Worm (Caenorhabditis elegans) whole organism, L3 larva: ENCODE data around the gene acds-10.

Experiments
- ZK546.5 ChIP-seq: sonication (generic microtip); optimal IDR thresholded peaks from 2 replicates; lab custom pipeline; 2017; ENCODE audit warnings: missing biosample characterization, missing genetic modification characterization
- aly-2 ChIP-seq: fragments of 150-350 bp; optimal IDR thresholded peaks from 2 replicates; lab custom pipeline; 2014; ENCODE audit warnings: missing biosample characterization, missing genetic modification characterization
- ama-1 ChIP-seq: fragments of 150-350 bp; optimal IDR thresholded peaks from 2 replicates; lab custom pipeline; 2018
- ceh-16 ChIP-seq: sonication (generic microtip); optimal IDR thresholded peaks from 2 replicates; lab custom pipeline; 2017; ENCODE audit warnings: missing biosample characterization, missing genetic modification characterization
- ceh-28 ChIP-seq: fragments of 150-350 bp; optimal IDR thresholded peaks from 2 replicates; lab custom pipeline; 2014; ENCODE audit warnings: missing biosample characterization, missing genetic modification reagents, missing genetic modification characterization
- ceh-82 ChIP-seq: fragments of 150-350 bp; optimal IDR thresholded peaks from 2 replicates; lab custom pipeline; 2014; ENCODE audit warnings: missing biosample characterization, missing genetic modification characterization
- ceh-9 ChIP-seq: sonication (generic microtip); optimal IDR thresholded peaks from 2 replicates; lab custom pipeline; 2018; ENCODE audit warnings: missing biosample characterization, missing genetic modification characterization
- daf-12 ChIP-seq: fragments of 150-350 bp; optimal IDR thresholded peaks from 2 replicates; lab custom pipeline; 2014; ENCODE audit warnings: missing biosample characterization, missing genetic modification reagents, missing genetic modification characterization
- egl-27 ChIP-seq: sonication (generic microtip); optimal IDR thresholded peaks from 4 replicates; lab custom pipeline; 2017; ENCODE audit warnings: missing biosample characterization, missing genetic modification reagents, missing genetic modification characterization
- egl-5 ChIP-seq: fragments of 150-350 bp; optimal IDR thresholded peaks from 2 replicates; lab custom pipeline; 2017; ENCODE audit warnings: missing biosample characterization, missing genetic modification reagents, missing genetic modification characterization, inconsistent platforms
- elt-1 ChIP-seq: fragments of 150-350 bp; optimal IDR thresholded peaks from 2 replicates; lab custom pipeline; 2014; ENCODE audit warnings: missing biosample characterization, missing genetic modification characterization
- elt-2 ChIP-seq: sonication (generic microtip); optimal IDR thresholded peaks from 2 replicates; lab custom pipeline; 2016; ENCODE audit warnings: missing genetic modification reagents, mild to moderate bottlenecking, missing genetic modification characterization, missing compliant biosample characterization
- elt-3 ChIP-seq, 3 experiments: fragments of 150-350 bp in 1 of 3; sonication (generic microtip) in 2 of 3; optimal IDR thresholded peaks; 2 replicates in 2 of 3; 4 replicates in 1 of 3; lab custom pipeline; 2014 to 2017; ENCODE audit warnings: missing biosample characterization in 3 of 3, missing genetic modification characterization in 3 of 3
- fkh-10 ChIP-seq: sonication (generic microtip); optimal IDR thresholded peaks from 2 replicates; lab custom pipeline; 2017; ENCODE audit warnings: missing biosample characterization, missing genetic modification reagents, missing genetic modification characterization
- fkh-2 ChIP-seq: fragments of 150-350 bp; optimal IDR thresholded peaks from 2 replicates; lab custom pipeline; 2014; ENCODE audit warnings: missing biosample characterization, missing genetic modification reagents, missing genetic modification characterization
- fos-1 ChIP-seq: fragments of 150-350 bp; optimal IDR thresholded peaks from 2 replicates; lab custom pipeline; 2014; ENCODE audit warnings: missing biosample characterization, missing genetic modification characterization
- hmg-11 ChIP-seq: sonication (generic microtip); optimal IDR thresholded peaks from 2 replicates; lab custom pipeline; 2016; ENCODE audit warnings: missing genetic modification characterization, missing compliant biosample characterization
- jun-1 ChIP-seq: fragments of 150-350 bp; optimal IDR thresholded peaks from 2 replicates; lab custom pipeline; 2014; ENCODE audit warnings: missing biosample characterization, missing genetic modification reagents, missing genetic modification characterization
- lin-15B ChIP-seq: fragments of 150-350 bp; optimal IDR thresholded peaks from 2 replicates; lab custom pipeline; 2014; ENCODE audit warnings: missing biosample characterization, missing genetic modification characterization
- lin-39 ChIP-seq: fragments of 150-350 bp; optimal IDR thresholded peaks from 2 replicates; lab custom pipeline; 2018; ENCODE audit warnings: missing biosample characterization, missing genetic modification reagents, missing genetic modification characterization
- lsy-12 ChIP-seq: sonication (generic microtip); optimal IDR thresholded peaks from 2 replicates; lab custom pipeline; 2016; ENCODE audit warnings: mild to moderate bottlenecking, missing genetic modification characterization, missing compliant biosample characterization
- mdl-1 ChIP-seq: fragments of 150-350 bp; optimal IDR thresholded peaks from 2 replicates; lab custom pipeline; 2014; ENCODE audit warnings: missing biosample characterization, missing genetic modification characterization
- nhr-11 ChIP-seq: fragments of 150-350 bp; optimal IDR thresholded peaks from 2 replicates; lab custom pipeline; 2014; ENCODE audit warnings: missing biosample characterization, missing genetic modification characterization
- nhr-23 ChIP-seq: fragments of 150-350 bp; optimal IDR thresholded peaks from 2 replicates; lab custom pipeline; 2014; ENCODE audit warnings: missing biosample characterization, missing genetic modification reagents, missing genetic modification characterization
- nhr-237 ChIP-seq: fragments of 150-350 bp; optimal IDR thresholded peaks from 2 replicates; lab custom pipeline; 2014; ENCODE audit warnings: missing biosample characterization, missing genetic modification characterization
- nhr-25 ChIP-seq: sonication (generic microtip); optimal IDR thresholded peaks from 2 replicates; lab custom pipeline; 2017; ENCODE audit warnings: missing biosample characterization, missing genetic modification characterization
- nhr-28 ChIP-seq: fragments of 150-350 bp; optimal IDR thresholded peaks from 2 replicates; lab custom pipeline; 2014; ENCODE audit warnings: missing biosample characterization, missing genetic modification characterization
- nhr-43 ChIP-seq: sonication (generic microtip); optimal IDR thresholded peaks from 2 replicates; lab custom pipeline; 2016; ENCODE audit warnings: mild to moderate bottlenecking, missing genetic modification characterization, missing compliant biosample characterization; ENCODE audit not compliant: poor library complexity, severe bottlenecking
- nhr-67 ChIP-seq: fragments of 150-350 bp; optimal IDR thresholded peaks from 2 replicates; lab custom pipeline; 2014; ENCODE audit warnings: missing biosample characterization, missing genetic modification characterization
- nhr-76 ChIP-seq: fragments of 150-350 bp; sonication (generic microtip); optimal IDR thresholded peaks from 5 replicates; lab custom pipeline; 2014; ENCODE audit warnings: missing biosample characterization, missing genetic modification characterization
- nhr-77 ChIP-seq: fragments of 150-350 bp; optimal IDR thresholded peaks from 2 replicates; lab custom pipeline; 2014; ENCODE audit warnings: missing biosample characterization, missing genetic modification characterization
- sea-2 ChIP-seq: fragments of 150-350 bp; sonication (generic microtip); optimal IDR thresholded peaks from 4 replicates; lab custom pipeline; 2014; ENCODE audit warnings: missing biosample characterization, missing genetic modification reagents, missing genetic modification characterization
- skn-1 ChIP-seq: fragments of 150-350 bp; optimal IDR thresholded peaks from 2 replicates; lab custom pipeline; 2014; ENCODE audit warnings: missing biosample characterization, missing genetic modification characterization
- snpc-4 ChIP-seq: fragments of 150-350 bp; optimal IDR thresholded peaks from 2 replicates; lab custom pipeline; 2014; ENCODE audit warnings: missing biosample characterization, missing genetic modification characterization
- tbx-2 ChIP-seq: sonication (generic microtip); optimal IDR thresholded peaks from 2 replicates; lab custom pipeline; 2016; ENCODE audit warnings: mild to moderate bottlenecking, missing genetic modification characterization, missing compliant biosample characterization
- unc-62 ChIP-seq: fragments of 150-350 bp; sonication (generic microtip); optimal IDR thresholded peaks from 4 replicates; lab custom pipeline; 2014; ENCODE audit warnings: missing biosample characterization, missing genetic modification reagents, missing genetic modification characterization

The acds-10 gene

ce11 chrV:5716508-5716907 lies 31.1 kb upstream of the acds-10 start, which contains the start of gene K09H11.9:
K09H11.9 (minus strand) TSS chrV:5716608.
- no peak for TF ChIP-seq tbx-2
- no peak for TF ChIP-seq snpc-4 (tag; lab: Kevin White, UChicago)
- TF ChIP-seq egl-27 (tag; lab: Kevin White, UChicago), result no peak
- no peak for TF ChIP-seq fos-1 (tag; lab: Kevin White, UChicago)
- TF ChIP-seq sea-2 (GFP tag; lab: Kevin White, UChicago), result no peak
- no peak for TF ChIP-seq ama-1
- TF ChIP-seq nhr-43 (tag; lab: Kevin White, UChicago), result no peak
- TF ChIP-seq ZK546.5 (tag; lab: Kevin White, UChicago), result no peak
- TF ChIP-seq ceh-28, result no peak
- no peak for TF ChIP-seq nhr-28 (tag; lab: Kevin White, UChicago)
- no peak for TF ChIP-seq ceh-82 (tag; lab: Kevin White, UChicago)
- TF ChIP-seq hmg-11 (tag; lab: Kevin White, UChicago), result no peak
- no peak for TF ChIP-seq nhr-25

DNA sequence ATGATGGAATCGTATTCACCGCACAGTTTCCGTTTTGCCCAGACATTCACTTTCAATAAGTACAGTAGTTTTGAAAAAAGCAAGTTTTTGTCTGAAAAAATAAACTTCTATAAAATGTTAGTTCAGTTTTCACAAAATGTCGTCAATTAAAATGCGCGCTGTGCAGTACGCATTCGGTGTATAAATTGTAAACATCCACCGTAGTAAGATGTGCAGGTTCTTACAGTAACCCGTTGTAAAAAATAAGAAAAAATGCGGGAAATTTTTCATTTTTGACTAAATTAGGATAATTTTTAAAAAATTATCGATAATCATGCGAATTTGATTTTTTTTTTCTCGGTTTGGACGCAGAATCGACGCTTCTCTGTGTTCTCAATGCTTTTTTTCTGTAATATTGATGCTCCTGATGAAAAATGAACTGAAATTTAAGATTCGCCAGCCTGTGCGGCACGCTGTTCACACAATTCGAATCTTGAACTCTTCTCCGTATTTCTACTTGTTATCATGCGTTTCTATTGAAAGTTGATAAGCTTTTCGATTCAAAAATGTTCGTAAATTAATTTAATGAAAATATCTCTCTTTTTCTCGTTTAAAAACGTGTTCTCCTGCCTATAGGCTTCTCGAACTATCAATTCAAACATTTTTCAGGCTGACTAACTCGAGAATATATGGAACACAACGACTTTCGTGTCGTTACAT lies 30.2 kb upstream of the acds-10 start, which contains the start of gene rga-3:
rga-3 (plus strand) TSS at position 649 of the 699 bp plus-strand sequence.
- TF ChIP-seq unc-62 (GFP tag; lab: Kevin White, UChicago) (no peak), fkh-2 (tag; lab: Kevin White, UChicago) (no peak), lin-39 (no peak), skn-1 (tag; lab: Kevin White, UChicago) (no peak), egl-5 (tag; lab: Kevin White, UChicago) (no peak), nhr-67 (tag; lab: Kevin White, UChicago) (no peak), nhr-23 (no peak), aly-2 (tag; lab: Kevin White, UChicago) (no peak), nhr-11 (no peak), snpc-4 (tag; lab: Kevin White, UChicago) (no peak)

DNA sequence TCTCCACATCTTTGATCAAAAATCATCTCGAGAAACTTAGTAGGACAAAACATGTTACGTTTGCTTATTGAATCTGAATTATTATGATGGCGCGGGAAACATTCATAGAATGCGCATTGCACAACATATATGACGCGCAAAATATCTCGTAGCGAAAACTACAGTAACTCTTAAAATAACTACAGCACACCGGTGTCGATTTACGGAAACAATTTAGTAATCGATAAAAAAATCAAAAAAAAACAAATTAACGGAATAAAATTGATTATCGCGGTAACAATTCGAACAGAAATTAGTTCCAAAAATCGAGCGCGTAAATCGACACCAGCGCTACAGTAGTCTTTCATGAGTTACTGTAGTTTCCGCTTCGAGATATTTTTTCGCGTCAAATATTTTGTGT lies 25.5 kb upstream of the acds-10 start:
- no peak for TF ChIP-seq fkh-10
- TF ChIP-seq nhr-11, result no peak
- no peak for TF ChIP-seq hmg-11 (tag; lab: Kevin White, UChicago)
- TF ChIP-seq jun-1 (tag; lab: Kevin White, UChicago), result no peak
- TF ChIP-seq, all 47 proteins: peak for 0

ce11 chrV:5724395-5724794 lies 23.2 kb upstream of the acds-10 start:
- no peak for TF ChIP-seq ama-1
- no peak for TF ChIP-seq lsy-12 (tag; lab: Kevin White, UChicago)
- no peak for TF ChIP-seq egl-5 (tag; lab: Kevin White, UChicago)
- no peak for TF ChIP-seq mdl-1 (tag; lab: Kevin White, UChicago)
- TF ChIP-seq nhr-76 (tag; lab: Kevin White, UChicago), result no peak
- TF ChIP-seq tbx-2, result no peak
- TF ChIP-seq nhr-11, result no peak
- no peak for TF ChIP-seq elt-2 (tag; lab: Kevin White, UChicago)
- no peak for TF ChIP-seq snpc-4 (tag; lab: Kevin White, UChicago)
- TF ChIP-seq daf-12, result no peak
- TF ChIP-seq elt-3 (tag; optimal IDR thresholded peaks at IDR 0.05; lab: Kevin White, UChicago), result no peak
- TF ChIP-seq nhr-67 (tag; lab: Kevin White, UChicago), result no peak
- no peak for TF ChIP-seq ceh-16 (tag; lab: Kevin White, UChicago)
- no peak for TF ChIP-seq jun-1 (tag; lab: Kevin White, UChicago)
- TF ChIP-seq fkh-2 (tag; lab: Kevin White, UChicago), result no peak
- no peak for TF ChIP-seq lin-39

- TF ChIP-seq elt-2 (tag; lab: Kevin White, UChicago) (no peak), lin-15B (tag; lab: Kevin White, UChicago) (no peak), elt-1 (tag; lab: Kevin White, UChicago) (no peak), mdl-1 (tag; lab: Kevin White, UChicago) (no peak), nhr-237 (tag; lab: Kevin White, UChicago) (no peak), ceh-9 (tag; lab: Kevin White, UChicago) (no peak), fkh-2 (tag; lab: Kevin White, UChicago) (no peak), tbx-2 (no peak), nhr-23 (no peak), egl-27 (tag; lab: Kevin White, UChicago) (no peak), ama-1 (no peak), fkh-10 (no peak), hmg-11 (tag; lab: Kevin White, UChicago) (no peak), nhr-25 (no peak), nhr-77 (no peak)
- TF ChIP-seq, all 47 proteins: peak for 0
Measured at ce11 chrV:5726463-5726862, 21.2 kb upstream of the acds-10 start, which contains the start of gene K09H11.4. K09H11.4 (minus strand) TSS chrV:5726563.
